Worm (Caenorhabditis elegans) whole organism, L4/young adult: ENCODE data around the gene T22F7.3.

Experiments used
- W03F9.2 ChIP-seq: fragments of 150-350 bp; optimal IDR thresholded peaks from 2 replicates; lab custom pipeline; 2014; ENCODE audit warnings: missing biosample characterization, missing genetic modification characterization
- dao-5 ChIP-seq: sonication (generic microtip); optimal IDR thresholded peaks from 2 replicates; lab custom pipeline; 2016; ENCODE audit warnings: missing genotype, missing genetic modification characterization, moderate library complexity, missing compliant biosample characterization
- him-1 ChIP-seq: sonication (generic microtip); optimal IDR thresholded peaks from 2 replicates; lab custom pipeline; 2016; ENCODE audit warnings: missing genotype, missing genetic modification reagents, missing genetic modification characterization, missing compliant biosample characterization

Gene T22F7.3

ce11 chrIII:526824-527223 is 3.0 kb upstream of the T22F7.3 start, which contains the start of gene T22F7.4:
T22F7.4 (minus strand) TSS chrIII:526924.
- TF ChIP-seq W03F9.2 (tag; lab: Kevin White, UChicago), result no peak
- TF ChIP-seq him-1 (tag; lab: Kevin White, UChicago), result no peak
- TF ChIP-seq dao-5, result no peak

- no peak for TF ChIP-seq him-1 (tag; lab: Kevin White, UChicago)
- no peak for TF ChIP-seq dao-5
- no peak for TF ChIP-seq W03F9.2 (tag; lab: Kevin White, UChicago)
These were observed 10.5 kb downstream of the T22F7.3 start for ce11 chrIII:513360-513759.

- no peak for TF ChIP-seq him-1 (tag; lab: Kevin White, UChicago)
- TF ChIP-seq dao-5, result no peak
- no peak for TF ChIP-seq W03F9.2 (tag; lab: Kevin White, UChicago)
These were observed 11.7 kb downstream of the T22F7.3 start, which contains the start of gene F30H5.3 for ce11 chrIII:512117-512516. F30H5.3 (minus strand) TSS chrIII:512217.

- TF ChIP-seq W03F9.2 (tag; lab: Kevin White, UChicago), result no peak
- TF ChIP-seq dao-5, result no peak
- TF ChIP-seq him-1 (tag; lab: Kevin White, UChicago), result no peak
These were observed 14.8 kb downstream of the T22F7.3 start for ce11 chrIII:509045-509444.

ce11 chrIII:502583-502982 is 21.3 kb downstream of the T22F7.3 start:
- TF ChIP-seq dao-5 (peak; percentile 89), him-1 (tag; lab: Kevin White, UChicago) (peak; percentile 58), W03F9.2 (tag; lab: Kevin White, UChicago) (no peak)

ce11 chrIII:491090-491597 is 32.7 kb downstream of the T22F7.3 start, which contains the start of gene unc-45:
unc-45 (plus strand) TSS chrIII:491547.
- TF ChIP-seq him-1 (tag; lab: Kevin White, UChicago) (no peak), dao-5 (no peak), W03F9.2 (tag; lab: Kevin White, UChicago) (no peak)

- TF ChIP-seq him-1 (tag; lab: Kevin White, UChicago), result no peak
These were observed 35.4 kb downstream of the T22F7.3 start, which contains the start of gene F30H5.5 for ce11 chrIII:488464-488863. F30H5.5 (plus strand) TSS chrIII:488764.

ce11 chrIII:486077-486597 is 37.7 kb downstream of the T22F7.3 start, which contains the start of gene nlp-32:
nlp-32 (minus strand) TSS chrIII:486547.
- no peak for TF ChIP-seq him-1 (tag; lab: Kevin White, UChicago)
- TF ChIP-seq dao-5, result no peak
- no peak for TF ChIP-seq W03F9.2 (tag; lab: Kevin White, UChicago)

ce11 chrIII:483556-483955 is 40.3 kb downstream of the T22F7.3 start, which contains the start of gene F10C5.3:
F10C5.3 (plus strand) TSS chrIII:483868.
- TF ChIP-seq dao-5 (no peak), W03F9.2 (tag; lab: Kevin White, UChicago) (no peak), him-1 (tag; lab: Kevin White, UChicago) (no peak)

ce11 chrIII:482739-483138 is 41.1 kb downstream of the T22F7.3 start:
- no peak for TF ChIP-seq W03F9.2 (tag; lab: Kevin White, UChicago)
- no peak for TF ChIP-seq him-1 (tag; lab: Kevin White, UChicago)
- TF ChIP-seq dao-5, result no peak

ce11 chrIII:481259-481658 is 42.6 kb downstream of the T22F7.3 start:
- TF ChIP-seq dao-5 (no peak), him-1 (tag; lab: Kevin White, UChicago) (no peak), W03F9.2 (tag; lab: Kevin White, UChicago) (no peak)

ce11 chrIII:475154-475553 is 48.7 kb downstream of the T22F7.3 start, which contains the start of gene mat-3:
mat-3 (plus strand) TSS chrIII:475454.
- TF ChIP-seq dao-5, result no peak

- TF ChIP-seq dao-5 (no peak), W03F9.2 (tag; lab: Kevin White, UChicago) (peak; percentile 21), him-1 (tag; lab: Kevin White, UChicago) (no peak)
These were observed 52.0 kb downstream of the T22F7.3 start, which contains the start of the genes magu-1 and nemp-1 for ce11 chrIII:471644-472401. magu-1 (minus strand) TSS chrIII:471702. nemp-1 (plus strand) TSS chrIII:472317.
